Fruit fly (Drosophila melanogaster) whole organism, pupa: ENCODE data around the gene CG15201.

Experiments
- CG32121 ChIP-seq: fragments of 200-800 bp; sonication (Bioruptor generic); IDR thresholded peaks from 2 replicates; pipeline ENCODE4 v1.3.6; 2022; ENCODE audit warnings: missing biosample characterization, missing genetic modification characterization
- CG34367 ChIP-seq: fragments of 200-800 bp; sonication (Bioruptor generic); optimal IDR thresholded peaks from 2 replicates; lab custom pipeline; 2018; ENCODE audit warnings: missing biosample characterization, mild to moderate bottlenecking, missing genetic modification characterization
- CG9948 ChIP-seq: fragments of 200-800 bp; sonication (Bioruptor generic); optimal IDR thresholded peaks from 2 replicates; lab custom pipeline; 2018; ENCODE audit warnings: missing biosample characterization, mild to moderate bottlenecking, missing genetic modification characterization, moderate library complexity
- gl ChIP-seq: fragments of 200-800 bp; sonication (Bioruptor generic); optimal IDR thresholded peaks from 2 replicates; lab custom pipeline; 2018; ENCODE audit warnings: missing biosample characterization, mild to moderate bottlenecking, missing genetic modification characterization
- rn ChIP-seq: fragments of 200-800 bp; sonication (Bioruptor generic); IDR thresholded peaks from 2 replicates; pipeline ENCODE4 v1.3.6; 2022; ENCODE audit warnings: missing biosample characterization, missing genetic modification characterization

- no peak for TF ChIP-seq CG9948 (tag; lab: Kevin White, UChicago)
- no peak for TF ChIP-seq gl (tag; lab: Kevin White, UChicago)
- TF ChIP-seq CG32121 (GFP tag; lab: Robert Waterston, UW), result no peak
- TF ChIP-seq rn (GFP tag; lab: Robert Waterston, UW), result no peak
- no peak for TF ChIP-seq CG34367 (tag; lab: Kevin White, UChicago)
These were observed 32.2 kb downstream of the CG15201 start for dm6 chrX:11176073-11176472.
